Fruit fly (Drosophila melanogaster): Measurements from ENCODE around the gene dind.
A peak's percentile ranks its signal among the peaks of the same experiment; 100 is the strongest.

- TF ChIP-seq EcR (GFP tag; optimal IDR thresholded peaks at IDR 0.05) (peak; percentile 98), Pif1A (GFP tag; optimal IDR thresholded peaks at IDR 0.05) (no peak)
Observed at dm6 chr3R:18658380-18658944, 18.9 kb downstream of the dind start.
